Worm (Caenorhabditis elegans): Measurements from ENCODE around the gene F08F1.3.

The F08F1.3 gene

DNA sequence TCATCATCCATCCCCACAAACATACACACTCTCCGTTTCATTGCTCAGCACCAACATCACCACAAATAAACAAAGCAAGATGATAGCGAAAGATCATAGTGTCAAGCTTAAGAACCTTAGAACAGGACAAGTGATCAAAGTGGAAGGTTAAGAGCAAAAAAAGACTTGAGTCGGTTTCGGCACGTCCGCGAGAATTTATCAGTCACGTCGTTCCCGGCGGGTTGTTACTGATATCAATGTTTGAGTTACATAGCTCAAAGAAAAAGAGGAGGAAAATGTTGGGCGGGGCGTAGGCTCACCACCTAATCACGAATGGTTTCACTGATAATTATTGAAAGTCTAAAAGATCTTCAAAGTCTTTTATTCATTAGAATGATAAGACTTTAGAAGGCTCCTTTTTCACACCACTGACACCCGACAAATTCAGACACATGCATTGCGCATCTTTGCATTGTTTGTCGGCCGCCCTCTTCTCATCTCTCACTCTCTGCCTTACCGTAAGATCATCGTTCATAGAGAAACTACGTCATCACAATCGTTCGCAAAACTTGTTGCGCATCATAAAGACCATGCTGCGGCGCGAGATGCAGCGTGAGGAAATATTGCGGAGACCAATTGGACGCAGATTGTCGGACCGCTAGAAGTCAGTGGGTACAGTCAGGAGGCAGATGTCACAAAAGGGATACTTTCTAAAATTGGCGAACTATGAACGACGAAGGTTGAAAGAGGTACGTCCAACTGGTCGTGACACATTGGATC is 48.6 kb downstream of the F08F1.3 start (continued):
- no peak for TF ChIP-seq C38D4.7 (GFP tag; optimal IDR thresholded peaks at IDR 0.05)
- peak; percentile 27 for TF ChIP-seq pros-1 (tag; optimal IDR thresholded peaks at IDR 0.05)
- no peak for TF ChIP-seq tbx-2 (tag; optimal IDR thresholded peaks at IDR 0.05)
- TF ChIP-seq tbx-7 (tag; optimal IDR thresholded peaks at IDR 0.05) = no peak
- TF ChIP-seq unc-86 (tag; optimal IDR thresholded peaks at IDR 0.05) = no peak
- TF ChIP-seq pax-1 (tag; optimal IDR thresholded peaks at IDR 0.05) = no peak
- peak; percentile 58 for TF ChIP-seq elt-2 (tag; optimal IDR thresholded peaks at IDR 0.05)
- peak; percentile 20 for TF ChIP-seq ztf-16 (tag; optimal IDR thresholded peaks at IDR 0.05)
- no peak for TF ChIP-seq nhr-232 (tag; optimal IDR thresholded peaks at IDR 0.05)
- no peak for TF ChIP-seq syd-9 (tag; optimal IDR thresholded peaks at IDR 0.05)
- no peak for TF ChIP-seq sox-4 (tag; optimal IDR thresholded peaks at IDR 0.05)

DNA sequence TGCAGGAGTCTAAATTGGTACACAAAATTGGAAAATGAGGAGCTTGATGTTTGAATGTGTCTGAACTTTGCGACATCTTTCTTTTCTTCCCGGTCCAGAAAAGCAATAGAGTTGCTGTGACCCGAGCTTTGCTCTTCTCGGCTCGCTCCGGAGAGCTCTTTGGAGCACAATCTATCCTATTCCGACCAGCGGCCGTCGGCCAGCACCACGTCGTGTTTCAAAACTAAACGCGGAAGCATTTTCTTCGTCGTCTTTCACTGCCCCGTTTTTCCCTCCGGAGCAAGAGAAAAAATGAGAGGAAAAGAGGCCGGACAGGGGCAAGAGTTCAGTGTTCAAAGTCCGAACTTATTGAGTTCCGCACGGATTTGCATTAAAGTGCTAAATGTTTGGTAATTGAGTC is 50.4 kb downstream of the F08F1.3 start:
- TF ChIP-seq pax-1 (tag; optimal IDR thresholded peaks at IDR 0.05) (no peak), unc-42 (tag; optimal IDR thresholded peaks at IDR 0.05) (peak; percentile 10)
